Worm (Caenorhabditis elegans): ENCODE results near the gene K08E5.1.

DNA sequence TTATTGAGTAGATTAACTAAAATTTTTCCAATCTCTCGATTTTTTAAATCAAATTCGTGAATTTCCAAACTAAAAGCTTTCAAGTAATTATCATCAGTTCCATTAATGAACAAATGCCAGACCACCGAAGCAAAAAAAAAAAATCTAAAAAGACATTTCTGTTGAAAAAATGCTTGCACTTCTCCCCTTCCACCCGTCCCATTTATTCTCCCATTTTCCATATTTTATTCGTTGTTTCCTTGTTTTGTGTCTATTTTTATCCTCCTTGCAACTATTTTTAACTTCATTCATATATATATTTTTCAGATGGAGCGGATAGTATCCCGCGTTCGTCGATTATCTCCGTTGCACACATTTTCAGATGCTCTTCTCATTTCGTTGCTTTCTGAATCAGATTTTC is 42.3 kb upstream of the K08E5.1 start, which contains the start of gene epac-1:
- no peak for TF ChIP-seq C17E4.6 (GFP tag; IDR thresholded peaks at IDR 0.05)
- TF ChIP-seq F22D6.2 (tag; optimal IDR thresholded peaks at IDR 0.05), result no peak
- no peak for TF ChIP-seq F23B12.7 (tag; optimal IDR thresholded peaks at IDR 0.05; ENCODE audit: insufficient read depth)
- TF ChIP-seq C06A6.2 (GFP tag; conservative IDR thresholded peaks at IDR 0.05), result no peak
- TF ChIP-seq snpc-4 (GFP tag; optimal IDR thresholded peaks at IDR 0.05), result no peak
- no peak for TF ChIP-seq snpc-4 (tag; optimal IDR thresholded peaks at IDR 0.05)
- TF ChIP-seq Y67H2A.10 (GFP tag; conservative IDR thresholded peaks at IDR 0.05), result no peak
